Worm (Caenorhabditis elegans) whole organism, mixed stage, embryonic: Measurements from ENCODE around the gene nspc-13.

Experiments used
- M03D4.4 ChIP-seq: sonication (generic microtip); optimal IDR thresholded peaks from 2 replicates; lab custom pipeline; 2017; ENCODE audit warnings: mild to moderate bottlenecking, missing genetic modification characterization, missing compliant biosample characterization
- bed-3 ChIP-seq: fragments of 200-800 bp; sonication (Bioruptor generic); optimal IDR thresholded peaks from 3 replicates; lab custom pipeline; 2018; ENCODE audit warnings: mild to moderate bottlenecking, missing genetic modification characterization, moderate library complexity, missing compliant biosample characterization
- blmp-1 ChIP-seq: fragments of 150-350 bp; optimal IDR thresholded peaks from 2 replicates; lab custom pipeline; 2014; ENCODE audit warnings: missing biosample characterization, missing genetic modification characterization
- ceh-39 ChIP-seq: fragments of 150-350 bp; optimal IDR thresholded peaks from 2 replicates; lab custom pipeline; 2014; ENCODE audit warnings: missing biosample characterization, missing genetic modification characterization
- ceh-43 ChIP-seq: fragments of 200-800 bp; sonication (Bioruptor generic); optimal IDR thresholded peaks from 2 replicates; lab custom pipeline; 2018; ENCODE audit warnings: mild to moderate bottlenecking, missing genetic modification characterization, moderate library complexity, missing compliant biosample characterization
- ceh-83 ChIP-seq: fragments of 200-800 bp; sonication (Bioruptor generic); optimal IDR thresholded peaks from 2 replicates; lab custom pipeline; 2018; ENCODE audit warnings: mild to moderate bottlenecking, missing genetic modification characterization, missing compliant biosample characterization
- ces-1 ChIP-seq: fragments of 150-350 bp; optimal IDR thresholded peaks from 2 replicates; lab custom pipeline; 2014; ENCODE audit warnings: missing biosample characterization, missing genetic modification reagents, missing genetic modification characterization
- cnd-1 ChIP-seq: fragments of 200-800 bp; sonication (Bioruptor generic); optimal IDR thresholded peaks from 2 replicates; lab custom pipeline; 2018; ENCODE audit warnings: mild to moderate bottlenecking, missing genetic modification characterization, missing compliant biosample characterization
- drap-1 ChIP-seq: fragments of 200-800 bp; sonication (Bioruptor generic); optimal IDR thresholded peaks from 3 replicates; lab custom pipeline; 2018; ENCODE audit warnings: mild to moderate bottlenecking, missing genetic modification characterization, missing compliant biosample characterization
- elt-1 ChIP-seq: sonication (generic microtip); optimal IDR thresholded peaks from 2 replicates; lab custom pipeline; 2017; ENCODE audit warnings: missing genetic modification characterization, mild to moderate bottlenecking, missing compliant biosample characterization, antibody characterized with exemption, moderate library complexity, borderline replicate concordance; ENCODE audit not compliant: insufficient read depth
- elt-3 ChIP-seq: fragments of 150-350 bp; optimal IDR thresholded peaks from 2 replicates; lab custom pipeline; 2014; ENCODE audit warnings: missing biosample characterization, missing genetic modification characterization
- ham-2 ChIP-seq: fragments of 200-800 bp; sonication (Bioruptor generic); optimal IDR thresholded peaks from 2 replicates; lab custom pipeline; 2018; ENCODE audit warnings: mild to moderate bottlenecking, missing genetic modification characterization, missing compliant biosample characterization
- hlh-1 ChIP-seq: fragments of 150-350 bp; optimal IDR thresholded peaks from 2 replicates; lab custom pipeline; 2014; ENCODE audit warnings: missing biosample characterization, missing genetic modification reagents, missing genetic modification characterization
- lin-32 ChIP-seq: fragments of 200-800 bp; sonication (Bioruptor generic); optimal IDR thresholded peaks from 2 replicates; lab custom pipeline; 2018; ENCODE audit warnings: mild to moderate bottlenecking, missing genetic modification characterization, missing compliant biosample characterization
- mab-5 ChIP-seq: fragments of 150-350 bp; optimal IDR thresholded peaks from 2 replicates; lab custom pipeline; 2014; ENCODE audit warnings: missing biosample characterization, missing genetic modification characterization
- mls-2 ChIP-seq: sonication (generic microtip); optimal IDR thresholded peaks from 2 replicates; lab custom pipeline; 2016; ENCODE audit warnings: mild to moderate bottlenecking, missing genetic modification characterization, moderate library complexity, missing compliant biosample characterization
- nhr-12 ChIP-seq: fragments of 150-350 bp; optimal IDR thresholded peaks from 2 replicates; lab custom pipeline; 2014; ENCODE audit warnings: missing biosample characterization, missing genetic modification characterization
- nhr-237 ChIP-seq: fragments of 150-350 bp; optimal IDR thresholded peaks from 2 replicates; lab custom pipeline; 2014; ENCODE audit warnings: missing biosample characterization, missing genetic modification characterization
- nhr-28 ChIP-seq: fragments of 150-350 bp; optimal IDR thresholded peaks from 2 replicates; lab custom pipeline; 2014; ENCODE audit warnings: missing biosample characterization, missing genetic modification characterization
- nhr-76 ChIP-seq: sonication (generic microtip); optimal IDR thresholded peaks from 2 replicates; lab custom pipeline; 2017; ENCODE audit warnings: missing biosample characterization, missing genetic modification characterization
- pha-4 ChIP-seq: fragments of 150-350 bp; optimal IDR thresholded peaks from 2 replicates; lab custom pipeline; 2018; ENCODE audit warnings: missing biosample characterization, missing genetic modification reagents, missing genetic modification characterization
- snpc-4 ChIP-seq: fragments of 150-350 bp; optimal IDR thresholded peaks from 2 replicates; lab custom pipeline; 2014; ENCODE audit warnings: missing biosample characterization, missing genetic modification characterization
- tbx-8 ChIP-seq: fragments of 200-800 bp; sonication (Bioruptor generic); optimal IDR thresholded peaks from 2 replicates; lab custom pipeline; 2018; ENCODE audit warnings: mild to moderate bottlenecking, missing genetic modification characterization, moderate library complexity, missing compliant biosample characterization
- unc-120 ChIP-seq: sonication (generic microtip); optimal IDR thresholded peaks from 2 replicates; lab custom pipeline; 2017; ENCODE audit warnings: missing genetic modification characterization, missing compliant biosample characterization; ENCODE audit not compliant: poor library complexity, severe bottlenecking
- unc-39 ChIP-seq: fragments of 150-350 bp; optimal IDR thresholded peaks from 2 replicates; lab custom pipeline; 2014; ENCODE audit warnings: missing biosample characterization, missing genetic modification characterization
- unc-62 ChIP-seq: fragments of 150-350 bp; optimal IDR thresholded peaks from 2 replicates; lab custom pipeline; 2014; ENCODE audit warnings: missing biosample characterization, missing genetic modification reagents, missing genetic modification characterization
- zip-8 ChIP-seq: fragments of 150-350 bp; optimal IDR thresholded peaks from 2 replicates; lab custom pipeline; 2014; ENCODE audit warnings: missing biosample characterization, missing genetic modification characterization
- ztf-11 ChIP-seq: fragments of 150-350 bp; optimal IDR thresholded peaks from 2 replicates; lab custom pipeline; 2014; ENCODE audit warnings: missing biosample characterization, missing genetic modification characterization

Gene nspc-13

ce11 chrX:12343279-12343678 lies 13.9 kb upstream of the nspc-13 start, which contains the start of the genes nspc-9 and nspc-10:
Gene nspc-9 (minus strand): TSS chrX:12343379.
Gene nspc-10 (plus strand): TSS chrX:12343609.
- TF ChIP-seq nhr-28 (no peak), nhr-12 (tag; lab: Kevin White, UChicago) (no peak), snpc-4 (no peak), bed-3 (GFP tag; lab: Kevin White, UChicago) (no peak), hlh-1 (tag; lab: Kevin White, UChicago) (no peak), unc-120 (tag; lab: Kevin White, UChicago) (no peak), cnd-1 (tag; lab: Kevin White, UChicago) (no peak), elt-3 (tag; lab: Kevin White, UChicago) (no peak), ceh-39 (no peak), mab-5 (tag; lab: Kevin White, UChicago) (no peak), mls-2 (tag; lab: Kevin White, UChicago) (no peak), ham-2 (GFP tag; lab: Kevin White, UChicago) (no peak), nhr-237 (tag; lab: Kevin White, UChicago) (no peak), lin-32 (no peak)

DNA sequence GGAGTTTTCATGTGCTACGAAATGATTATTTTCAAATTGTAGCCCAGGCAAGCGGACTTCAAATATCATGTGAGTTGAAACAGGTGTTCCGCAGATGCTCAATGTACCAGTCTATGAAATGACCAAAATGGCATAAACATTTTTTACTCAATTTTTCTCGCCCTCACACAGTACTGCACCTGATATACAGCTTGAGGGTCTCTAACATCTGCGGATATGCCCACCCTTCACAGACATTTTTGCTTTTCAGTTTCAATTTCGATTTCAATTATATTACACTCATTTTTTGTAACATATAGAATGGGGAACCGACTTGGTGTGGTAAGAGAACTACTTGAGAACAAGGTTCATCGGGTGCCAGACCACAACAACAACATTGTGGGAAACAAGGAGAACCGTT lies 10.5 kb upstream of the nspc-13 start, which contains the start of gene F42F12.11:
Gene F42F12.11, plus strand, starts transcription at position 301 of the 400 bp plus-strand sequence.
- TF ChIP-seq hlh-1 (tag; lab: Kevin White, UChicago) (no peak), ceh-83 (GFP tag; lab: Kevin White, UChicago) (no peak), nhr-28 (no peak), M03D4.4 (no peak), cnd-1 (tag; lab: Kevin White, UChicago) (no peak), snpc-4 (no peak), elt-3 (tag; lab: Kevin White, UChicago) (no peak), mab-5 (tag; lab: Kevin White, UChicago) (no peak), elt-1 (tag; lab: Kevin White, UChicago) (no peak), ces-1 (GFP tag; lab: Kevin White, UChicago) (no peak), lin-32 (no peak)

DNA sequence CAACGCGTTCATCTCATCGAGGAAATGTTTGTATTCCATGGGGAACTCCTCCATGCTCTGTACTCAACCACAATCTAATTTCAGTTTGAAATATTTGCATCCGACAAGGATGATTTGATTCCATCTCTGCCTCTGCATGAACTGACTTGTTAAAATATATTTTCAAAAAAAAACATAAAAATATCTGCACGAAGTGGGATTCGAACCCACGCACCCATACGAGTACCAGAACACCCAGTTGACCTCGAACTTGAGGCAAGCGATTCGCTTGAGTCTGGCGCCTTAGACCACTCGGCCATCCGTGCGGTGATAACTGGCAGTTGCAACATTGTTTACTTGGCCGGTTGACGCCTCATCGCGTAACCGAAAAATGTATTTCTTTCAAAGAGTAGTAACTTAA lies 9.4 kb upstream of the nspc-13 start:
- TF ChIP-seq ham-2 (GFP tag; lab: Kevin White, UChicago) (no peak), M03D4.4 (peak; percentile 39), ceh-83 (GFP tag; lab: Kevin White, UChicago) (no peak), nhr-76 (tag; lab: Kevin White, UChicago) (no peak), tbx-8 (no peak), cnd-1 (tag; lab: Kevin White, UChicago) (no peak), lin-32 (no peak), drap-1 (GFP tag; lab: Kevin White, UChicago) (peak; percentile 13), unc-120 (tag; lab: Kevin White, UChicago) (peak; percentile 23), unc-39 (tag; lab: Kevin White, UChicago) (no peak)

ce11 chrX:12348329-12348728 lies 8.9 kb upstream of the nspc-13 start, which contains the start of gene F42F12.14:
Gene F42F12.14 (plus strand): TSS chrX:12348629.
- no peak for TF ChIP-seq pha-4
- TF ChIP-seq snpc-4: no peak
- TF ChIP-seq ceh-43 (GFP tag; lab: Kevin White, UChicago): no peak
- no peak for TF ChIP-seq cnd-1 (tag; lab: Kevin White, UChicago)
- no peak for TF ChIP-seq nhr-12 (tag; lab: Kevin White, UChicago)
- TF ChIP-seq M03D4.4: no peak
- TF ChIP-seq unc-62: no peak
- TF ChIP-seq, all 35 proteins: peak for 0

ce11 chrX:12350207-12350606 lies 7.0 kb upstream of the nspc-13 start, which contains the start of gene F42F12.3:
Gene F42F12.3 (plus strand): TSS chrX:12350578.
- TF ChIP-seq pha-4 (peak; percentile 3), elt-3 (tag; lab: Kevin White, UChicago) (no peak)

DNA sequence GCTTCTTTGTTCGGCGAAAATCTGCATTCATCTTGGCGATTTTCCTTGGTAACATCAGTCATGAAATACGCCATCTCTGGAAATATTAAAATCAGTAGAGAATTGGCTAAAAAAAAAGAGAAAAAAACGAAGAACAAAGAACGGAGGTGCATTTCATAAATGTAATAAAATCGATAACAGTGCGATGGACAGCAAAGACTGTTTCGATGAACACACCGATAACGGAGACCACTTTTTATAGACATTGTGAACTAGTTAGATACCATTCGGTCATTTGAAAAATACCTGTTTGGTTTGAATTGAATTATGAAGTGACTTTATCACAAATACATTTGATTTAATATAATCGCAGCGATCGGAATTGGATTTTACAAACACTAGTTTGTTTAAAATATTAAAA lies 4.4 kb upstream of the nspc-13 start, which contains the start of gene F42F12.4:
Gene F42F12.4, minus strand, starts transcription at position 76 of the 400 bp plus-strand sequence.
- TF ChIP-seq ztf-11 (tag; lab: Kevin White, UChicago): no peak
- TF ChIP-seq unc-120 (tag; lab: Kevin White, UChicago): no peak
- TF ChIP-seq nhr-12 (tag; lab: Kevin White, UChicago): no peak
- no peak for TF ChIP-seq zip-8
- TF ChIP-seq nhr-237 (tag; lab: Kevin White, UChicago): no peak
- no peak for TF ChIP-seq drap-1 (GFP tag; lab: Kevin White, UChicago)
- TF ChIP-seq blmp-1: no peak
- no peak for TF ChIP-seq ces-1 (GFP tag; lab: Kevin White, UChicago)
- TF ChIP-seq, all 35 proteins: peak for 0
